Worm (Caenorhabditis elegans): ENCODE data around the gene ZC196.9.

DNA sequence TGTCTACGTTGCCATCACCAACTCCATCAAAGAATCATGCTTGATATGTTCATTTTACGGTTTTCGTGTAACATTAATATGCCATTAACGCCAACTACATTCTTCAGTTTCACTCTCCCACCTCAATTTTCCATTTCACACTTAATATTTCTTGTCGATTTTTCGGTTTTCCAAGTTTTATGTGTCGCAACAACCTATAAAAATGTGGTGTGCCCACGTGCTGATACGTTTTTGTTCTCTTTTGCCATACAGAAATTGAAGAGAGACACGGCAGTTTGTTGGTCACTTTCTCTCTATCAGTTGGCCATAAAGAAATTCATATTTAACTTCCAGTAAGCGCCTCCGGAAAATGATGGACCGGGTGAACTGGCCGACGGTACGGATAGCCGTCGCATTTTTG lies 44.3 kb downstream of the ZC196.9 start, which contains the start of gene cln-3.3:
- TF ChIP-seq sea-1 (GFP tag; conservative IDR thresholded peaks at IDR 0.05) (no peak), ama-1 (optimal IDR thresholded peaks at IDR 0.05) (no peak), F13C5.2 (tag; optimal IDR thresholded peaks at IDR 0.05) (no peak), ets-7 (tag; optimal IDR thresholded peaks at IDR 0.05) (no peak), pes-1 (GFP tag; IDR thresholded peaks at IDR 0.05) (no peak), B0310.2 (tag; optimal IDR thresholded peaks at IDR 0.05) (no peak)

All from whole organism, early embryonic.